Worm (Caenorhabditis elegans) whole organism, L4 larva: ENCODE measurements around the gene fbxa-135.

Experiments used
- ces-1 ChIP-seq: fragments of 150-350 bp; sonication (generic microtip); optimal IDR thresholded peaks from 4 replicates; lab custom pipeline; 2014; ENCODE audit warnings: missing biosample characterization, missing genetic modification reagents, missing genetic modification characterization
- dpl-1 ChIP-seq: fragments of 150-350 bp; optimal IDR thresholded peaks from 2 replicates; lab custom pipeline; 2014; ENCODE audit warnings: missing biosample characterization, missing genetic modification reagents, missing genetic modification characterization
- egl-27 ChIP-seq: sonication (generic microtip); optimal IDR thresholded peaks from 3 replicates; lab custom pipeline; 2017; ENCODE audit warnings: missing biosample characterization, missing genetic modification reagents, missing genetic modification characterization
- lin-13 ChIP-seq: fragments of 150-350 bp; optimal IDR thresholded peaks from 2 replicates; lab custom pipeline; 2014; ENCODE audit warnings: missing biosample characterization, missing genetic modification reagents, missing genetic modification characterization
- lin-39 ChIP-seq: fragments of 150-350 bp; optimal IDR thresholded peaks from 2 replicates; lab custom pipeline; 2014; ENCODE audit warnings: missing biosample characterization, missing genetic modification reagents, missing genetic modification characterization
- mdl-1 ChIP-seq, 2 experiments: fragments of 150-350 bp in 1 of 2; sonication (generic microtip) in 1 of 2; optimal IDR thresholded peaks; 2 replicates each; lab custom pipeline; 2014 to 2017; ENCODE audit warnings: missing biosample characterization in 2 of 2, missing genetic modification characterization in 2 of 2
- unc-62 ChIP-seq, 3 experiments: fragments of 150-350 bp in 1 of 3; sonication (generic microtip); optimal IDR thresholded peaks in 2 of 3; peaks in 1 of 3; 1 replicate in 1 of 3; 2 replicates in 2 of 3; lab custom pipeline; 2014 to 2017; ENCODE audit warnings: missing biosample characterization in 3 of 3, missing genetic modification characterization in 3 of 3, missing genetic modification reagents in 3 of 3, missing genotype in 1 of 3

- TF ChIP-seq egl-27 (tag; lab: Kevin White, UChicago) (no peak), unc-62 (GFP tag; optimal IDR thresholded peaks at IDR 0.05 in 1 of 2; lab: Kevin White, UChicago) (no peak), unc-62 (tag; optimal IDR thresholded peaks at IDR 0.05; lab: Kevin White, UChicago) (no peak), dpl-1 (no peak), lin-39 (tag; lab: Kevin White, UChicago) (no peak), mdl-1 (tag; optimal IDR thresholded peaks at IDR 0.05; lab: Kevin White, UChicago) (no peak), lin-13 (GFP tag; lab: Kevin White, UChicago) (no peak), ces-1 (GFP tag; lab: Kevin White, UChicago) (no peak)
Observed at ce11 chrV:15406928-15407327, 4.9 kb downstream of the fbxa-135 start, which contains the start of gene srh-257.
